Worm (Caenorhabditis elegans) whole organism, early embryonic: Measurements from ENCODE around the gene F49E2.5.

Experiments
- F13C5.2 ChIP-seq: sonication (generic microtip); optimal IDR thresholded peaks from 2 replicates; lab custom pipeline; 2017; ENCODE audit warnings: mild to moderate bottlenecking, missing genetic modification characterization, inconsistent platforms, missing compliant biosample characterization
- ama-1 ChIP-seq: fragments of 150-350 bp; optimal IDR thresholded peaks from 2 replicates; lab custom pipeline; 2014
- ceh-13 ChIP-seq: fragments of 200-800 bp; sonication (Bioruptor generic); optimal IDR thresholded peaks from 2 replicates; lab custom pipeline; 2018; ENCODE audit warnings: mild to moderate bottlenecking, missing genetic modification characterization, missing compliant biosample characterization
- flt-1 ChIP-seq: fragments of 200-800 bp; sonication (Bioruptor generic); IDR thresholded peaks from 2 replicates; pipeline ENCODE4 v1.3.6; 2022; ENCODE audit warnings: missing genetic modification characterization, missing compliant biosample characterization
- scrt-1 ChIP-seq: fragments of 200-800 bp; sonication (Bioruptor generic); IDR thresholded peaks from 2 replicates; pipeline ENCODE4 v1.3.6; 2022; ENCODE audit warnings: missing genetic modification characterization, missing compliant biosample characterization

ce11 chrX:9556038-9556437 lies 12.6 kb downstream of the F49E2.5 start:
- TF ChIP-seq scrt-1 (GFP tag; lab: Robert Waterston, UW) (no peak), flt-1 (GFP tag; lab: Robert Waterston, UW) (no peak), ceh-13 (GFP tag; lab: Kevin White, UChicago) (no peak), F13C5.2 (tag; lab: Kevin White, UChicago) (no peak), ama-1 (lab: Kevin White, UChicago) (no peak)
